Fruit fly (Drosophila melanogaster): ENCODE measurements around the gene sog.

Gene sog

DNA sequence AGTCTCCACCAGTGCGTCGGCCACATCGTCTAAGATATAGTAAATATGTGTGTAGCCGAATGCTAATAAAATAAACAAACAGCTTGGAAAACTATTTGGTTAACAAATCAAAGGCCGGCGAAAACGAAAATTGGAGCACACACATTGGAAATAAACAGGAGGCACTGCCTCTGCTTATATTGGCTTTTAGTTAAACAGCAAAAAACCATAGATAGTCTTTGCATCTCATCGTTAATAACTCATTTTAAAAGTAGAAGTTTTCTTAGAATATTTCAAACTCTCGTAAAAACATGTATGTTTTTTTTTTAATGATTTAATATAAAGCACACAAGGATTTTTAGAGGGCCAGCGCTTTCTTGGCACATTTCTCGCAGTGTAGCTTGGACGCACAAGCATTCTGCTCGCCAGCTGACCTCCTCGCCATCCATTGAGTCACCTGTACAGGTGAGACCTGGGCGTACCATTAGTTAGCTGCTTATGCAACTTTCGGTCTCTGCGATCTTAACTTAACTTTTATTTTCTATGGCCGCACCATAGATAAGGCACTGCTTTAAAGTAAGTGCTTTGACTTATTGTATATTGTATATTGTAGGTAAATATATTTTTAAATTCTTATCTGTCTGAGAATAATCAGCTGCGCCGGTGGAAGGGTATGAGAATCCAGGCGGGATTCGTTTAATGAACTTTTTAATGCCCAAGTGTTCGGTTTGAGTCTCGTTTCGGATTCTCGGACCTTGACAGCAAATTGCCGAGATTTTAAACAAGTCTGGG is 41.3 kb downstream of the sog start (continued):
- TF ChIP-seq CG12071 (GFP tag; optimal IDR thresholded peaks at IDR 0.05) (peak; percentile 9), CG17612 (GFP tag; IDR thresholded peaks at IDR 0.05) (no peak), crc (GFP tag; optimal IDR thresholded peaks at IDR 0.05) (no peak), CG14860 (GFP tag; IDR thresholded peaks at IDR 0.05; ENCODE audit: partially characterized antibody) (no peak), Neu2 (GFP tag; optimal IDR thresholded peaks at IDR 0.05; ENCODE audit: borderline replicate concordance) (no peak), zfh2 (GFP tag; optimal IDR thresholded peaks at IDR 0.05) (peak; percentile 8), prd (optimal IDR thresholded peaks at IDR 0.05) (no peak), prd (GFP tag; IDR thresholded peaks at IDR 0.05) (peak; percentile 60; the same call in 2 of the 3 replicates), twi (tag; optimal IDR thresholded peaks at IDR 0.05) (no peak), CG11560 (tag; IDR thresholded peaks at IDR 0.05) (no peak), CG3995 (GFP tag; optimal IDR thresholded peaks at IDR 0.05) (no peak), grau (tag; optimal IDR thresholded peaks at IDR 0.05) (peak; percentile 48), CG7357 (GFP tag; IDR thresholded peaks at IDR 0.05) (0 out of 3 replicates have a peak, but pooled peaks have one; percentile 28), otp (GFP tag; IDR thresholded peaks at IDR 0.05) (no peak), mam (GFP tag; optimal IDR thresholded peaks at IDR 0.05) (peak; percentile 1), Pdp1 (GFP tag; optimal IDR thresholded peaks at IDR 0.05) (peak; percentile 42 to 78), Camta (GFP tag; optimal IDR thresholded peaks at IDR 0.05) (peak; percentile 14), CG12942 (GFP tag; optimal IDR thresholded peaks at IDR 0.05) (peak; percentile 4), Dfd (GFP tag; optimal IDR thresholded peaks at IDR 0.05) (no peak), hkb (optimal IDR thresholded peaks at IDR 0.05) (no peak), hkb (GFP tag; IDR thresholded peaks at IDR 0.05) (peak; percentile 60; the same call in 1 of the 2 replicates), CG16813 (GFP tag; IDR thresholded peaks at IDR 0.05; ENCODE audit: partially characterized antibody) (no peak), slbo (GFP tag; IDR thresholded peaks at IDR 0.05) (peak; percentile 52; the same call in 1 of the 2 replicates), CG4854 (GFP tag; optimal IDR thresholded peaks at IDR 0.05) (peak; percentile 14), Mes4 (GFP tag; optimal IDR thresholded peaks at IDR 0.05) (no peak), dimm (GFP tag; IDR thresholded peaks at IDR 0.05) (0 out of 2 replicates have a peak, but pooled peaks have one; percentile 18), danr (GFP tag; IDR thresholded peaks at IDR 0.05) (no peak), CG12659 (GFP tag; optimal IDR thresholded peaks at IDR 0.05) (peak; percentile 20), chn (GFP tag; optimal IDR thresholded peaks at IDR 0.05) (peak; percentile 16), tup (GFP tag; optimal IDR thresholded peaks at IDR 0.05) (no peak), Oli (tag; optimal IDR thresholded peaks at IDR 0.05) (peak; percentile 41), pho (GFP tag; optimal IDR thresholded peaks at IDR 0.05) (peak; percentile 40), unpg (GFP tag; optimal IDR thresholded peaks at IDR 0.05) (peak; percentile 58), Meics (GFP tag; optimal IDR thresholded peaks at IDR 0.05) (peak; percentile 36), ATbp (GFP tag; optimal IDR thresholded peaks at IDR 0.05) (peak; percentile 68), tgo (GFP tag; IDR thresholded peaks at IDR 0.05) (0 out of 3 replicates have a peak, but pooled peaks have one; percentile 37), Sox100B (GFP tag; optimal IDR thresholded peaks at IDR 0.05) (peak; percentile 24), nerfin-1 (tag; optimal IDR thresholded peaks at IDR 0.05) (peak; percentile 17), CG11695 (GFP tag; IDR thresholded peaks at IDR 0.05) (no peak), CG3838 (GFP tag; optimal IDR thresholded peaks at IDR 0.05) (peak; percentile 27), Six4 (GFP tag; optimal IDR thresholded peaks at IDR 0.05) (no peak), gt (GFP tag; IDR thresholded peaks at IDR 0.05) (no peak), CG6272 (GFP tag; IDR thresholded peaks at IDR 0.05) (peak; percentile 34; the same call in 1 of the 2 replicates), bab2 (GFP tag; optimal IDR thresholded peaks at IDR 0.05) (peak; percentile 4), zf30C (GFP tag; optimal IDR thresholded peaks at IDR 0.05) (peak; percentile 30), crp (GFP tag; optimal IDR thresholded peaks at IDR 0.05) (no peak), CG18599 (GFP tag; optimal IDR thresholded peaks at IDR 0.05) (peak; percentile 60), dmrt99B (tag; optimal IDR thresholded peaks at IDR 0.05) (peak; percentile 56), CG30431 (GFP tag; optimal IDR thresholded peaks at IDR 0.05) (no peak)
